Fruit fly (Drosophila melanogaster): ENCODE results near the gene MFS3.

MFS3 gene

DNA sequence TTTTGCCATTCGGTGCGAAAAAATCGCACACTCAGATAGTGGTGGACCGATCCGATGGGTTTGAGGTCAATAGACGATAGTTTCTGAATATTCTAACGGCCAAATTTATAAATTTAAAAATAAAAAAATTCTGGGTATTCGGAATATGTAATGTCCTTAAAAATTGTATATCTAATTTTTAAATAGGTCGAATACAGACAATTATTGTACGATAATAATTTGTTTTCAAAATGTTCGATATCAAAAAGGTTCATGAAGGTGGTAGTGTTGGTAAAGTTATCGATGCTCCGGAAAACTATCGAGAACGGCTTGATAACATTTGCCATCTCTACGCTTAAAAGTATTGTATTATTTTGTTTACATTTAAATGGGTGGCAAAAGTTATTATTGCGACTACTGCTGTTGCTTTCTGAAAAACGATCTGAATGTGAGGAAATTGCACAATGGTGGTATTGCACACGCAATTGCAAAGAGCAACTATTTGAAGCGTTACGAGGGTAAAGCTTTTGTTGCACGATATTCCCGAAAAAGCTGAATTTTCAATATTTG is 26.9 kb downstream of the MFS3 start, which contains the start of the genes CG31922 and Plap (continued):
- no peak for TF ChIP-seq pfk (GFP tag; optimal IDR thresholded peaks at IDR 0.05)
- TF ChIP-seq luna (GFP tag; optimal IDR thresholded peaks at IDR 0.05): peak; percentile 21
- TF ChIP-seq H2.0 (GFP tag; IDR thresholded peaks at IDR 0.05): peak; percentile 48
- no peak for TF ChIP-seq D19A (tag; optimal IDR thresholded peaks at IDR 0.05)
- no peak for TF ChIP-seq CG10565 (GFP tag; optimal IDR thresholded peaks at IDR 0.05)
- peak; percentile 76 for TF ChIP-seq CG13424 (tag; optimal IDR thresholded peaks at IDR 0.05)
- TF ChIP-seq CG7963 (GFP tag; IDR thresholded peaks at IDR 0.05; ENCODE audit: partially characterized antibody): no peak
- TF ChIP-seq CG10366 (GFP tag; IDR thresholded peaks at IDR 0.05): peak; percentile 38
- no peak for TF ChIP-seq sima (GFP tag; optimal IDR thresholded peaks at IDR 0.05)
- TF ChIP-seq sqz (GFP tag; optimal IDR thresholded peaks at IDR 0.05): no peak
- TF ChIP-seq vnd (GFP tag; IDR thresholded peaks at IDR 0.05; ENCODE audit: partially characterized antibody): peak; percentile 91
- TF ChIP-seq ssp (GFP tag; IDR thresholded peaks at IDR 0.05): peak; percentile 62
- peak; percentile 55 for TF ChIP-seq CG9437 (GFP tag; optimal IDR thresholded peaks at IDR 0.05)
- TF ChIP-seq CG3995 (GFP tag; optimal IDR thresholded peaks at IDR 0.05): peak; percentile 64
- no peak for TF ChIP-seq otp (GFP tag; IDR thresholded peaks at IDR 0.05)
- peak; percentile 70 for TF ChIP-seq CG6272 (GFP tag; IDR thresholded peaks at IDR 0.05)
- peak; percentile 82; the same call in 1 of the 2 replicates for TF ChIP-seq amos (GFP tag; IDR thresholded peaks at IDR 0.05; ENCODE audit: partially characterized antibody)
- no peak for TF ChIP-seq jigr1 (GFP tag; IDR thresholded peaks at IDR 0.05)
- TF ChIP-seq CG11695 (GFP tag; IDR thresholded peaks at IDR 0.05): no peak
- TF ChIP-seq CG5245 (GFP tag; optimal IDR thresholded peaks at IDR 0.05): peak; percentile 39
- TF ChIP-seq Rx (GFP tag; IDR thresholded peaks at IDR 0.05): no peak
- TF ChIP-seq Hsf (GFP tag; optimal IDR thresholded peaks at IDR 0.05): peak; percentile 74
- peak; percentile 38 for TF ChIP-seq Dp (GFP tag; optimal IDR thresholded peaks at IDR 0.05)
- TF ChIP-seq ci (GFP tag; IDR thresholded peaks at IDR 0.05): no peak
- TF ChIP-seq CG15696 (tag; optimal IDR thresholded peaks at IDR 0.05): peak; percentile 69
- TF ChIP-seq slp2 (GFP tag; optimal IDR thresholded peaks at IDR 0.05): peak; percentile 45
- TF ChIP-seq unpg (GFP tag; optimal IDR thresholded peaks at IDR 0.05): peak; percentile 61
- peak; percentile 72 for TF ChIP-seq Nf-YC (tag; optimal IDR thresholded peaks at IDR 0.05)
- TF ChIP-seq sc (optimal IDR thresholded peaks at IDR 0.05): no peak
- no peak for TF ChIP-seq sc (GFP tag; optimal IDR thresholded peaks at IDR 0.05)
- peak; percentile 93 for TF ChIP-seq Med (GFP tag)
- TF ChIP-seq CG17612 (GFP tag; IDR thresholded peaks at IDR 0.05): no peak
- no peak for TF ChIP-seq Eip74EF (GFP tag; optimal IDR thresholded peaks at IDR 0.05)
- TF ChIP-seq MBD-R2 (GFP tag; IDR thresholded peaks at IDR 0.05): peak; percentile 78
- TF ChIP-seq ranshi (GFP tag; IDR thresholded peaks at IDR 0.05): no peak
- no peak for TF ChIP-seq cg (GFP tag; optimal IDR thresholded peaks at IDR 0.05)
- peak; percentile 64 for TF ChIP-seq Chrac-16 (GFP tag; optimal IDR thresholded peaks at IDR 0.05)
- TF ChIP-seq Dref (GFP tag; IDR thresholded peaks at IDR 0.05): peak; percentile 66
- peak; percentile 58 for TF ChIP-seq Meics (GFP tag; optimal IDR thresholded peaks at IDR 0.05)
- peak; percentile 68 for TF ChIP-seq slou (GFP tag; optimal IDR thresholded peaks at IDR 0.05)
- TF ChIP-seq pita (GFP tag; optimal IDR thresholded peaks at IDR 0.05): no peak
- no peak for TF ChIP-seq CG11247 (GFP tag; IDR thresholded peaks at IDR 0.05)
- TF ChIP-seq CG8290 (GFP tag; optimal IDR thresholded peaks at IDR 0.05): no peak
- peak in 1 of 2 experiments; percentile 19 for TF ChIP-seq CG8290 (tag; optimal IDR thresholded peaks at IDR 0.05)
- no peak for TF ChIP-seq gt (GFP tag; IDR thresholded peaks at IDR 0.05)
- TF ChIP-seq CG10543 (GFP tag; optimal IDR thresholded peaks at IDR 0.05): peak; percentile 80
- TF ChIP-seq Ravus (GFP tag; IDR thresholded peaks at IDR 0.05): no peak
- TF ChIP-seq Xbp1 (GFP tag; optimal IDR thresholded peaks at IDR 0.05): peak; percentile 73
- no peak for TF ChIP-seq yki (optimal IDR thresholded peaks at IDR 0.05)
- peak; percentile 48 for TF ChIP-seq CG16815 (GFP tag; optimal IDR thresholded peaks at IDR 0.05)
- peak; percentile 73 for TF ChIP-seq sob (GFP tag; IDR thresholded peaks at IDR 0.05)
- TF ChIP-seq Sox102F (GFP tag; optimal IDR thresholded peaks at IDR 0.05): no peak
